Fruit fly (Drosophila melanogaster): ENCODE results near the gene Srp54.

The Srp54 gene

dm6 chr2L:9956993-9957652 lies 44.4 kb downstream of the Srp54 start, which contains the start of the genes CG4658 and CG5846 (continued):
- TF ChIP-seq pb (GFP tag; optimal IDR thresholded peaks at IDR 0.05) (no peak), CG14667 (GFP tag; IDR thresholded peaks at IDR 0.05) (peak; percentile 94), CG3847 (GFP tag; IDR thresholded peaks at IDR 0.05) (peak; percentile 85), CG30020 (tag; optimal IDR thresholded peaks at IDR 0.05) (peak; percentile 78), gt (GFP tag; IDR thresholded peaks at IDR 0.05) (peak; percentile 69), ems (GFP tag; optimal IDR thresholded peaks at IDR 0.05) (peak; percentile 80), luna (GFP tag; optimal IDR thresholded peaks at IDR 0.05) (no peak), Hr78 (GFP tag; optimal IDR thresholded peaks at IDR 0.05) (peak in 1 of 2 experiments; percentile 79), schlank (tag; optimal IDR thresholded peaks at IDR 0.05) (peak; percentile 72), Trl (optimal IDR thresholded peaks at IDR 0.05) (no peak), Trl (GFP tag; optimal IDR thresholded peaks at IDR 0.05) (peak; percentile 75), salm (tag; optimal IDR thresholded peaks at IDR 0.05) (peak; percentile 91), fu2 (GFP tag; optimal IDR thresholded peaks at IDR 0.05) (peak; percentile 79), CG12104 (GFP tag; optimal IDR thresholded peaks at IDR 0.05) (peak; percentile 85), Dek (tag; optimal IDR thresholded peaks at IDR 0.05) (peak; percentile 93), CG7928 (GFP tag; optimal IDR thresholded peaks at IDR 0.05) (peak; percentile 49), Opbp (GFP tag; IDR thresholded peaks at IDR 0.05; ENCODE audit: partially characterized antibody) (no peak), B-H2 (GFP tag; optimal IDR thresholded peaks at IDR 0.05) (peak; percentile 85), Dip3 (GFP tag; optimal IDR thresholded peaks at IDR 0.05) (peak; percentile 78), CG14050 (GFP tag; IDR thresholded peaks at IDR 0.05) (peak; percentile 90), p53 (GFP tag; optimal IDR thresholded peaks at IDR 0.05) (peak; percentile 62), CG3281 (GFP tag; optimal IDR thresholded peaks at IDR 0.05) (peak; percentile 89), eve (GFP tag; optimal IDR thresholded peaks at IDR 0.05) (no peak), NFAT (GFP tag; IDR thresholded peaks at IDR 0.05) (peak; percentile 76), H15 (GFP tag; IDR thresholded peaks at IDR 0.05) (peak; percentile 94), repo (GFP tag; optimal IDR thresholded peaks at IDR 0.05) (peak; percentile 27), Camta (GFP tag; optimal IDR thresholded peaks at IDR 0.05) (peak; percentile 82), Kr (GFP tag; optimal IDR thresholded peaks at IDR 0.05) (no peak), bigmax (GFP tag; optimal IDR thresholded peaks at IDR 0.05) (peak; percentile 22), CG32772 (GFP tag; IDR thresholded peaks at IDR 0.05) (peak; percentile 97), Hr3 (GFP tag; optimal IDR thresholded peaks at IDR 0.05) (peak; percentile 96), CG4282 (GFP tag; optimal IDR thresholded peaks at IDR 0.05) (peak; percentile 41), ase (GFP tag; IDR thresholded peaks at IDR 0.05) (peak; percentile 92), YL-1 (GFP tag; optimal IDR thresholded peaks at IDR 0.05) (peak; percentile 91), NC2α (GFP tag; optimal IDR thresholded peaks at IDR 0.05) (peak; percentile 83), Sry-δ (GFP tag; optimal IDR thresholded peaks at IDR 0.05) (peak; percentile 44), bab2 (GFP tag; optimal IDR thresholded peaks at IDR 0.05) (peak; percentile 90), CG14860 (GFP tag; IDR thresholded peaks at IDR 0.05; ENCODE audit: partially characterized antibody) (no peak), tup (GFP tag; optimal IDR thresholded peaks at IDR 0.05) (peak; percentile 60), danr (GFP tag; IDR thresholded peaks at IDR 0.05) (peak; percentile 90), CG7357 (GFP tag; IDR thresholded peaks at IDR 0.05) (peak; percentile 89), CG32767 (GFP tag; IDR thresholded peaks at IDR 0.05) (peak; percentile 96), chm (GFP tag; IDR thresholded peaks at IDR 0.05) (peak; percentile 94), tap (tag; optimal IDR thresholded peaks at IDR 0.05) (peak; percentile 92), Xrp1 (GFP tag; IDR thresholded peaks at IDR 0.05) (peak; percentile 98), wor (GFP tag; IDR thresholded peaks at IDR 0.05) (peak; percentile 90), cad (GFP tag; optimal IDR thresholded peaks at IDR 0.05) (no peak), Rx (GFP tag; IDR thresholded peaks at IDR 0.05) (peak; percentile 82), Hsf (GFP tag; optimal IDR thresholded peaks at IDR 0.05) (peak; percentile 94), yki (optimal IDR thresholded peaks at IDR 0.05) (no peak), CG6813 (GFP tag; optimal IDR thresholded peaks at IDR 0.05) (peak; percentile 79), gro (GFP tag; optimal IDR thresholded peaks at IDR 0.05) (peak; percentile 52)

Measured in whole organism, embryonic.